Worm (Caenorhabditis elegans): ENCODE measurements around the gene R04B3.3.

The R04B3.3 gene

DNA sequence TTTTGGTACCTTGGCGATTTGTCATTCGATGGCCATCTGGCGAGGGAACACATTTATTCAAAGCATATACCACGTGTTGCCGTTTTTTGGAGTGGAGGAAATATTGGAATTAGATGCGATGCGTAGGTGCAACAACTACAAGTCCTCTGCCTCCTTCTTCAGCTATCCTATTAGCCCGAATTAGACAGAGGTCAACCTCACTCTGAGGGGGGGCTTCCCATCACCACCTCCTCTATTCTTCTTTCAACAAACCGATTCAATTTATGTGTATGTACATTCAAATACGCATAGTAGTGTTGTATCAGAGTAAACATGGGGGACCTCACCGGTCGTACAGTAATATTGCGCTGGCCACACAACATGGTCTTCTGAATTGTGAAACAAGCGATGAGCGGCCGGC lies 22.0 kb upstream of the R04B3.3 start:
- TF ChIP-seq ceh-13 (GFP tag; optimal IDR thresholded peaks at IDR 0.05) (no peak), F13C5.2 (tag; optimal IDR thresholded peaks at IDR 0.05) (peak; percentile 28)

DNA sequence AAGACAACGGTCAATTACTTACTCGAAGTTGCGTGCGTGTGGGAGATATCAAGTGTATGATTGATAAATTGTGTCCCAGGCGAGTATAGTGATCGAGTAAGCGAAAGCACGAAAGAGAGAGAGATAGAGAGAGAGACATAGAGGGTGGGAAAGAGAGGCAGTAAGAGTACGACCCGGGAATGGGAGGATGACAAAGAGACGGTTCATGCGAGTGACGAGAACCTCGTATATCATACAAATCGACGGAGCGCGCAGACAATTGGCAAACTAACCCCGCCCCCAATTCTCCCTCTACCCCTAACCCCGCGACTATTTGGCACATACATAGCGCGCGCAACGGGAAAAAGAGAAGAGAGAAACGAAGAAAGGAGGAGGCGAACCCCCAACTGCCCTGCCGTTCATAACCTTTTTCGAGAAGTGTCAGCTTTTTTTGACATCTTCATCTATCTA lies 20.1 kb upstream of the R04B3.3 start, which contains the start of gene rabr-1:
rabr-1 (plus strand) TSS at position 316 of the 450 bp plus-strand sequence.
- TF ChIP-seq scrt-1 (GFP tag; IDR thresholded peaks at IDR 0.05) (no peak), B0310.2 (tag; optimal IDR thresholded peaks at IDR 0.05) (no peak), F13C5.2 (tag; optimal IDR thresholded peaks at IDR 0.05) (peak; percentile 15), ets-7 (tag; optimal IDR thresholded peaks at IDR 0.05) (no peak), pes-1 (GFP tag; IDR thresholded peaks at IDR 0.05) (no peak), tbx-37 (GFP tag; conservative IDR thresholded peaks at IDR 0.05) (no peak), hmbx-1 (tag; optimal IDR thresholded peaks at IDR 0.05) (no peak), tbx-11 (GFP tag; IDR thresholded peaks at IDR 0.05) (no peak), hmg-4 (GFP tag; optimal IDR thresholded peaks at IDR 0.05) (peak; percentile 85), hnd-1 (tag; optimal IDR thresholded peaks at IDR 0.05) (no peak), ama-1 (optimal IDR thresholded peaks at IDR 0.05) (no peak), aly-1 (tag; optimal IDR thresholded peaks at IDR 0.05) (peak; percentile 25), ceh-36 (tag; optimal IDR thresholded peaks at IDR 0.05) (no peak)

DNA sequence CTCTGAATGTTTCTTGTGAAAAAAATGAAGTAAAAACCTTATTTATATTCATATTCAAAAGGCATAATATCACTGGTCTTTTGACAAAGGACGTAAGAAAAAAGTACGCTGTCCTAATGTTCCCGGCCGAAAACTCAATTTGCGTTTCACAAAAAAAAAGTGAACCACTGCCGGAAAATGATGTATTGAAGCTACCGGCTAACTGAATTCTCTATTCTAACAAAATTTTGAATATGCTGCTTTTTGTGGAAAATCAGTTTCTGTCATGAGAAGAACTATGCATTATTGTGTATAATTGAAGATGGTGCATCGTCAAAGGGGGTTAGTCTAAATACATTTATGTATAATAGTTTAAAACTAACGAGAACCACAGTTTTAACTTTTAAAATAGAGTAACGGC lies 18.5 kb upstream of the R04B3.3 start:
- no peak for TF ChIP-seq aly-1 (tag; optimal IDR thresholded peaks at IDR 0.05)
- no peak for TF ChIP-seq flt-1 (GFP tag; IDR thresholded peaks at IDR 0.05)
- TF ChIP-seq hmg-4 (GFP tag; optimal IDR thresholded peaks at IDR 0.05) = no peak
- no peak for TF ChIP-seq ceh-36 (tag; optimal IDR thresholded peaks at IDR 0.05)
- no peak for TF ChIP-seq ceh-13 (GFP tag; optimal IDR thresholded peaks at IDR 0.05)
- TF ChIP-seq ama-1 (optimal IDR thresholded peaks at IDR 0.05) = no peak
- TF ChIP-seq ets-7 (tag; optimal IDR thresholded peaks at IDR 0.05) = no peak
- TF ChIP-seq hmbx-1 (tag; optimal IDR thresholded peaks at IDR 0.05) = no peak
- TF ChIP-seq hnd-1 (tag; optimal IDR thresholded peaks at IDR 0.05) = no peak
- no peak for TF ChIP-seq tbx-11 (GFP tag; IDR thresholded peaks at IDR 0.05)
- no peak for TF ChIP-seq tbx-37 (GFP tag; conservative IDR thresholded peaks at IDR 0.05)
- no peak for TF ChIP-seq pes-1 (GFP tag; IDR thresholded peaks at IDR 0.05)
- TF ChIP-seq sea-1 (GFP tag; conservative IDR thresholded peaks at IDR 0.05) = no peak
- TF ChIP-seq tra-4 (tag; optimal IDR thresholded peaks at IDR 0.05) = no peak
- no peak for TF ChIP-seq B0310.2 (tag; optimal IDR thresholded peaks at IDR 0.05)
- no peak for TF ChIP-seq F13C5.2 (tag; optimal IDR thresholded peaks at IDR 0.05)
- no peak for TF ChIP-seq scrt-1 (GFP tag; IDR thresholded peaks at IDR 0.05)

DNA sequence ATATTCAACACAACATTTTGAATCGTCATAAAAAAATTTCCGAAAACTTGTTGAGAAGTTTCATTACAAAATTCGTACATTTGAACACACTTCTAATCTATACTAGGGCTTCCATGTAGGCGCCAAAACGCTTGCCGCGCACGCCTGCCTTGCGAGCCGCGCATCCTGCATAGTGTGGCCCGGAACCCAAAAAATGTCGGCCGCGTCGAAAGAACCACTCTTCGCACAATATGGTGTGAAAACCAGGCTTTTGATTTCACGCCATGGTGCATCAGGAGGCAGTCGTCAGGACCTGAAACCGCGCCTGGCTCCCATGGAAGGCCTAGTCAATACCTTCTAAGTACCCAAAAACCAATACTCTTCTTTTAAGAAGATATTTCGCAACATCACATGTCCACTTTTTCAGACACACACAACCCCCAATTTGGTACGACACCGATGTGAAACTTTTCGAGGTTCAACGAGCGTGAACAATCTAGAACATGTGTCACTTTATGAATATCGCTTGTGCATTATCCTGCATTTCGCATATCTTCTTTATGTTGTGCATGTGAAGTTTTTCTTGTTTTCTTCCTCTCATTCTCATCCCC lies 17.9 kb upstream of the R04B3.3 start:
- TF ChIP-seq F13C5.2 (tag; optimal IDR thresholded peaks at IDR 0.05) (no peak), sea-1 (GFP tag; conservative IDR thresholded peaks at IDR 0.05) (no peak), tbx-37 (GFP tag; conservative IDR thresholded peaks at IDR 0.05) (no peak), ceh-36 (tag; optimal IDR thresholded peaks at IDR 0.05) (no peak), ama-1 (optimal IDR thresholded peaks at IDR 0.05) (no peak), hnd-1 (tag; optimal IDR thresholded peaks at IDR 0.05) (no peak), scrt-1 (GFP tag; IDR thresholded peaks at IDR 0.05) (no peak), hmg-4 (GFP tag; optimal IDR thresholded peaks at IDR 0.05) (no peak), ets-7 (tag; optimal IDR thresholded peaks at IDR 0.05) (no peak), pes-1 (GFP tag; IDR thresholded peaks at IDR 0.05) (no peak), ceh-13 (GFP tag; optimal IDR thresholded peaks at IDR 0.05) (no peak), hmbx-1 (tag; optimal IDR thresholded peaks at IDR 0.05) (no peak), tbx-11 (GFP tag; IDR thresholded peaks at IDR 0.05) (no peak), flt-1 (GFP tag; IDR thresholded peaks at IDR 0.05) (no peak), aly-1 (tag; optimal IDR thresholded peaks at IDR 0.05) (no peak), tra-4 (tag; optimal IDR thresholded peaks at IDR 0.05) (no peak), B0310.2 (tag; optimal IDR thresholded peaks at IDR 0.05) (no peak)

DNA sequence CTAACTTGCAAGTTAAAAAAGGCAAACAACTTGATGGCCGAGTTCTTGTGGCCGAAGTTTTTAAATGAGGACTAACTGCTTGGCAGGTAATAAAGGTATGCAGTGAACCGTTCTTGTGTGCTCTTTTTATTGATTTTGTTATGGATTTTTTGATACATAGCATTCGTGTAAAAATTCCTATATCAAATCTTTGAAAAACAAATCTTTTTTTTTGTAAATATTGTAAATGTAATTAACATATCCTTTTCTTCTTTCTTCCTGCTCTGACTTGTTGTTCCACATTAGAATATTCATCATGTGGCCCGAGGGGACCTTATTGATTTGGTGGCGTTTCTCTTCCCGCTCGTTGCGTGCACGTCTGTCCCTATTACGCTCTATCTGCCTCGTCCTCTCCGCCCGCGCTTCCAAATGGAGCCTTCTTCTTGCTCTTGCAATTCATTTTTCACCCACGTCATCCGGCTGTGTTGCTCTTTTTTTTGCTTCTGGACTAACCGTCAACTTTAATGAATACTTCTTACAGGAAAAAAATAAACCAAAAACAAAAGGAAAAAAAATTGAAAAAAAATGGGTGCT lies 12.8 kb upstream of the R04B3.3 start, which contains the start of gene hid-1:
hid-1 (plus strand) TSS at position 523 of the 573 bp plus-strand sequence.
- TF ChIP-seq scrt-1 (GFP tag; IDR thresholded peaks at IDR 0.05) (no peak), ceh-36 (tag; optimal IDR thresholded peaks at IDR 0.05) (no peak), ama-1 (optimal IDR thresholded peaks at IDR 0.05) (no peak), hmg-4 (GFP tag; optimal IDR thresholded peaks at IDR 0.05) (peak; percentile 41), tra-4 (tag; optimal IDR thresholded peaks at IDR 0.05) (no peak), B0310.2 (tag; optimal IDR thresholded peaks at IDR 0.05) (peak; percentile 4), aly-1 (tag; optimal IDR thresholded peaks at IDR 0.05) (no peak), ceh-13 (GFP tag; optimal IDR thresholded peaks at IDR 0.05) (no peak), sea-1 (GFP tag; conservative IDR thresholded peaks at IDR 0.05) (no peak), F13C5.2 (tag; optimal IDR thresholded peaks at IDR 0.05) (no peak), pes-1 (GFP tag; IDR thresholded peaks at IDR 0.05) (0 out of 2 replicates have a peak, but pooled peaks have one; percentile 12), hnd-1 (tag; optimal IDR thresholded peaks at IDR 0.05) (no peak), hmbx-1 (tag; optimal IDR thresholded peaks at IDR 0.05) (no peak), tbx-37 (GFP tag; conservative IDR thresholded peaks at IDR 0.05) (no peak), flt-1 (GFP tag; IDR thresholded peaks at IDR 0.05) (no peak), tbx-11 (GFP tag; IDR thresholded peaks at IDR 0.05) (no peak), ets-7 (tag; optimal IDR thresholded peaks at IDR 0.05) (no peak)

DNA sequence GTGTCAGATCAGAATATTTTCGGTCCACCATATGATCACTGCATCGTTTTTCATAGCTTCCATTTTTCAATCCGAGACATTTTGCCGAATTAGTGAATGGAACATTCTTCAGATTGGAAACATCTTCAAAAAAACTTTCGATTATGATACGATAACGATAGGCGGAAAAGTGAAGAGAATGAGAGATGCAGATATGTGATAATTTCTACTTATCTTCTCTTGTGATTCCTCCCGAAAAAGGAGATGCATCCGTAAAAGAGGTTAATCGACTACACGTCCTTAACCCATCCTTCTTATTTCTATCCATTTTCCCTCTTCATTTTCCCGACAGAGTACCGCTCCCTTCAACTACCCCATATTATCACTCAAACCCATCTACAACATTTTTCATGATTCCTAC lies 7.3 kb upstream of the R04B3.3 start, which contains the start of gene K02E10.4:
K02E10.4 (plus strand) TSS at position 186 of the 400 bp plus-strand sequence.
- TF ChIP-seq ets-7 (tag; optimal IDR thresholded peaks at IDR 0.05) = no peak
- no peak for TF ChIP-seq ama-1 (optimal IDR thresholded peaks at IDR 0.05)
- TF ChIP-seq hmbx-1 (tag; optimal IDR thresholded peaks at IDR 0.05) = no peak
- TF ChIP-seq ceh-36 (tag; optimal IDR thresholded peaks at IDR 0.05) = no peak
- no peak for TF ChIP-seq tbx-37 (GFP tag; conservative IDR thresholded peaks at IDR 0.05)
- TF ChIP-seq F13C5.2 (tag; optimal IDR thresholded peaks at IDR 0.05) = no peak
- TF ChIP-seq sea-1 (GFP tag; conservative IDR thresholded peaks at IDR 0.05) = no peak
- TF ChIP-seq tbx-11 (GFP tag; IDR thresholded peaks at IDR 0.05) = no peak
- no peak for TF ChIP-seq flt-1 (GFP tag; IDR thresholded peaks at IDR 0.05)

DNA sequence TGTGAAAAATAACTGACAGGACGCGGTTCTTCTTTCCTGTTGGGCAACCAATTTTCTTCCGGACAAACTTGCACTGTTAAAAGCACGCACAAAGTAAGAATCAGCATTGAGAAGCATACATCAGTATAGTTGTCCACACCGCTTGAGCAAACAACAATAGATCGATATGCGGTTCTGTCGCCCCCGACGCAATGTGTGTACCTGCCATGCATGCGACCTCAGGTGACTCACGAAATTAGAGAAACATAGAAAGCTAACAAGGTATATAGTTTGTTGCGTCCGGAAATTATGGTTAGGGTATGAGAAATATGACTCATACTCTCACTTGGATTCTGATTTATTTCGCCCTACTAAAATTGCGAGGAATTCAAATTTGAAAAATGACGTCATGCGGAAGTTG lies 6.8 kb upstream of the R04B3.3 start, which contains the start of gene K02E10.6:
K02E10.6 (minus strand) TSS at position 149 of the 400 bp plus-strand sequence.
- TF ChIP-seq flt-1 (GFP tag; IDR thresholded peaks at IDR 0.05) = no peak
